Worm (Caenorhabditis elegans) whole organism, L2 larva: Measurements from ENCODE around the gene ZK1127.4.

ENCODE experiments used
- ZK546.5 ChIP-seq: sonication (generic microtip); optimal IDR thresholded peaks from 2 replicates; lab custom pipeline; 2017; ENCODE audit warnings: missing biosample characterization, missing genetic modification characterization
- alr-1 ChIP-seq: fragments of 150-350 bp; optimal IDR thresholded peaks from 2 replicates; lab custom pipeline; 2014; ENCODE audit warnings: missing biosample characterization, missing genetic modification characterization
- aly-2 ChIP-seq: fragments of 150-350 bp; optimal IDR thresholded peaks from 2 replicates; lab custom pipeline; 2014; ENCODE audit warnings: missing biosample characterization, missing genetic modification characterization
- ama-1 ChIP-seq: fragments of 150-350 bp; optimal IDR thresholded peaks from 2 replicates; lab custom pipeline; 2018; ENCODE audit warnings: inconsistent platforms
- ceh-82 ChIP-seq: fragments of 150-350 bp; optimal IDR thresholded peaks from 2 replicates; lab custom pipeline; 2014; ENCODE audit warnings: missing biosample characterization, missing genetic modification characterization
- dmd-4 ChIP-seq: sonication (generic microtip); optimal IDR thresholded peaks from 2 replicates; lab custom pipeline; 2017; ENCODE audit warnings: missing biosample characterization, missing genetic modification characterization
- lin-11 ChIP-seq: fragments of 150-350 bp; sonication (generic microtip); optimal IDR thresholded peaks from 2 replicates; lab custom pipeline; 2014; ENCODE audit warnings: missing biosample characterization, missing genetic modification characterization, inconsistent platforms, mixed read lengths
- nhr-10 ChIP-seq: sonication (generic microtip); optimal IDR thresholded peaks from 2 replicates; lab custom pipeline; 2017; ENCODE audit warnings: missing biosample characterization, missing genetic modification characterization
- nhr-237 ChIP-seq: fragments of 150-350 bp; optimal IDR thresholded peaks from 2 replicates; lab custom pipeline; 2014; ENCODE audit warnings: missing biosample characterization, missing genetic modification characterization
- unc-55 ChIP-seq: fragments of 150-350 bp; sonication (generic microtip); optimal IDR thresholded peaks from 3 replicates; lab custom pipeline; 2014; ENCODE audit warnings: missing biosample characterization, missing genetic modification reagents, missing genetic modification characterization

ce11 chrII:7060791-7061190, 7.0 kb downstream of the ZK1127.4 start:
- TF ChIP-seq nhr-10 (tag; lab: Kevin White, UChicago), result no peak
- no peak for TF ChIP-seq alr-1
- no peak for TF ChIP-seq ZK546.5 (tag; lab: Kevin White, UChicago)
- TF ChIP-seq lin-11 (tag; lab: Kevin White, UChicago), result no peak
- TF ChIP-seq nhr-237 (tag; lab: Kevin White, UChicago), result no peak
- TF ChIP-seq unc-55 (GFP tag; lab: Kevin White, UChicago), result no peak
- TF ChIP-seq ama-1 (lab: Kevin White, UChicago), result no peak
- no peak for TF ChIP-seq ceh-82
- no peak for TF ChIP-seq aly-2
- TF ChIP-seq dmd-4 (tag; lab: Kevin White, UChicago), result no peak
